Fruit fly (Drosophila melanogaster) whole organism, embryonic: ENCODE data around the gene Ptp10D.

Experiments
- Ada2b ChIP-seq: fragments of 200-800 bp; sonication (Bioruptor generic); IDR thresholded peaks from 2 replicates; pipeline ENCODE4 v1.3.6; 2022; ENCODE audit warnings: missing biosample characterization, missing genetic modification characterization
- Adf1 ChIP-seq: fragments of 200-800 bp; sonication (Bioruptor generic); IDR thresholded peaks from 2 replicates; pipeline ENCODE4 v1.3.6; 2022; ENCODE audit warnings: missing biosample characterization, missing genetic modification characterization
- CG12236 ChIP-seq: fragments of 200-800 bp; sonication (Bioruptor generic); optimal IDR thresholded peaks from 2 replicates; lab custom pipeline; 2016; ENCODE audit warnings: missing biosample characterization, missing genetic modification characterization
- CG12299 ChIP-seq: fragments of 200-800 bp; sonication (Bioruptor generic); optimal IDR thresholded peaks from 2 replicates; lab custom pipeline; 2018; ENCODE audit warnings: missing biosample characterization, mild to moderate bottlenecking, missing genetic modification characterization
- CG14860 ChIP-seq: fragments of 200-800 bp; sonication (Bioruptor generic); IDR thresholded peaks from 3 replicates; pipeline ENCODE4 v1.3.6; 2022; ENCODE audit warnings: missing biosample characterization, missing genetic modification characterization; ENCODE audit not compliant: partially characterized antibody
- CG15269 ChIP-seq: fragments of 200-800 bp; sonication (Bioruptor generic); optimal IDR thresholded peaks from 2 replicates; lab custom pipeline; 2018; ENCODE audit warnings: missing biosample characterization, mild to moderate bottlenecking, missing genetic modification characterization, moderate library complexity
- CG17328 ChIP-seq: fragments of 200-800 bp; sonication (Bioruptor generic); IDR thresholded peaks from 2 replicates; pipeline ENCODE4 v1.3.6; 2022; ENCODE audit warnings: missing biosample characterization, missing genetic modification characterization
- CG17359 ChIP-seq: fragments of 200-800 bp; sonication (Bioruptor generic); optimal IDR thresholded peaks from 3 replicates; lab custom pipeline; 2018; ENCODE audit warnings: missing biosample characterization, mild to moderate bottlenecking, missing genetic modification characterization, moderate library complexity
- CG17802 ChIP-seq: fragments of 200-800 bp; sonication (Bioruptor generic); optimal IDR thresholded peaks from 2 replicates; lab custom pipeline; 2018; ENCODE audit warnings: missing biosample characterization, mild to moderate bottlenecking, missing genetic modification characterization, moderate library complexity
- CG18011 ChIP-seq: fragments of 200-800 bp; sonication (Bioruptor generic); optimal IDR thresholded peaks from 2 replicates; lab custom pipeline; 2017; ENCODE audit warnings: missing biosample characterization, missing genetic modification characterization, mild to moderate bottlenecking, moderate library complexity, missing genotype
- CG18619 ChIP-seq: fragments of 200-800 bp; sonication (Bioruptor generic); optimal IDR thresholded peaks from 3 replicates; lab custom pipeline; 2017; ENCODE audit warnings: missing biosample characterization, mild to moderate bottlenecking, missing genetic modification characterization
- CG2120 ChIP-seq: fragments of 200-800 bp; sonication (Bioruptor generic); optimal IDR thresholded peaks from 3 replicates; lab custom pipeline; 2016; ENCODE audit warnings: missing biosample characterization, missing genetic modification characterization
- CG30403 ChIP-seq: fragments of 200-800 bp; sonication (Bioruptor generic); optimal IDR thresholded peaks from 3 replicates; lab custom pipeline; 2016; ENCODE audit warnings: missing biosample characterization, missing genetic modification characterization
- CG31388 ChIP-seq: fragments of 200-800 bp; sonication (Bioruptor generic); optimal IDR thresholded peaks from 2 replicates; lab custom pipeline; 2016; ENCODE audit warnings: missing biosample characterization, missing genetic modification characterization
- CG3407 ChIP-seq: fragments of 200-800 bp; sonication (Bioruptor generic); optimal IDR thresholded peaks from 2 replicates; lab custom pipeline; 2018; ENCODE audit warnings: missing biosample characterization, mild to moderate bottlenecking, missing genetic modification characterization
- CG34376 ChIP-seq: fragments of 200-800 bp; sonication (Bioruptor generic); optimal IDR thresholded peaks from 2 replicates; lab custom pipeline; 2018; ENCODE audit warnings: missing biosample characterization, mild to moderate bottlenecking, missing genetic modification characterization
- CG4820 ChIP-seq: fragments of 200-800 bp; sonication (Bioruptor generic); optimal IDR thresholded peaks from 3 replicates; lab custom pipeline; 2016; ENCODE audit warnings: missing biosample characterization, missing genetic modification characterization
- CG4854 ChIP-seq: fragments of 200-800 bp; sonication (Bioruptor generic); optimal IDR thresholded peaks from 2 replicates; lab custom pipeline; 2016; ENCODE audit warnings: missing biosample characterization, missing genetic modification characterization, inconsistent platforms
- CG9876 ChIP-seq: fragments of 200-800 bp; sonication (Bioruptor generic); optimal IDR thresholded peaks from 2 replicates; lab custom pipeline; 2016; ENCODE audit warnings: missing biosample characterization, missing genetic modification characterization
- Dip3 ChIP-seq: fragments of 200-800 bp; sonication (Bioruptor generic); optimal IDR thresholded peaks from 3 replicates; lab custom pipeline; 2016; ENCODE audit warnings: missing biosample characterization, missing genetic modification characterization
- HLH4C ChIP-seq: fragments of 200-800 bp; sonication (Bioruptor generic); IDR thresholded peaks from 3 replicates; pipeline ENCODE4 v1.3.6; 2022; ENCODE audit warnings: missing biosample characterization, missing genetic modification characterization; ENCODE audit not compliant: partially characterized antibody
- Hsf ChIP-seq: fragments of 200-800 bp; sonication (Bioruptor generic); optimal IDR thresholded peaks from 3 replicates; lab custom pipeline; 2016; ENCODE audit warnings: missing biosample characterization, missing genetic modification characterization
- Jarid2 ChIP-seq: fragments of 200-800 bp; sonication (Bioruptor generic); optimal IDR thresholded peaks from 3 replicates; lab custom pipeline; 2017; ENCODE audit warnings: mild to moderate bottlenecking, missing biosample characterization, missing genetic modification reagents, missing genetic modification characterization
- Mad ChIP-seq: fragments of 200-800 bp; sonication (Bioruptor generic); optimal IDR thresholded peaks from 2 replicates; lab custom pipeline; 2016; ENCODE audit warnings: missing biosample characterization, missing genetic modification characterization
- Optix ChIP-seq: fragments of 200-800 bp; sonication (Bioruptor generic); IDR thresholded peaks from 3 replicates; pipeline ENCODE4 v1.3.6; 2022; ENCODE audit warnings: missing biosample characterization, missing genetic modification characterization
- PHDP ChIP-seq: fragments of 200-800 bp; sonication (Bioruptor generic); optimal IDR thresholded peaks from 3 replicates; lab custom pipeline; 2018; ENCODE audit warnings: missing biosample characterization, mild to moderate bottlenecking, missing genetic modification characterization, moderate library complexity
- Ptx1 ChIP-seq: fragments of 200-800 bp; sonication (Bioruptor generic); IDR thresholded peaks from 2 replicates; pipeline ENCODE4 v1.3.6; 2022; ENCODE audit warnings: missing biosample characterization, missing genetic modification characterization
- Sin3A ChIP-seq: fragments of >200 bp; optimal IDR thresholded peaks from 2 replicates; lab custom pipeline; 2018
- Six4 ChIP-seq: fragments of 200-800 bp; sonication (Bioruptor generic); optimal IDR thresholded peaks from 2 replicates; lab custom pipeline; 2016; ENCODE audit warnings: missing biosample characterization, missing genetic modification characterization
- Stat92E ChIP-seq, 3 experiments: fragments of >200 bp in 2 of 3; fragments of 200-800 bp in 1 of 3; sonication (Bioruptor generic) in 1 of 3; optimal IDR thresholded peaks; 2 replicates each; lab custom pipeline; 2017 to 2019; ENCODE audit warnings: missing biosample characterization in 3 of 3, missing genetic modification characterization in 3 of 3, mild to moderate bottlenecking in 1 of 3, moderate library complexity in 1 of 3
- Trl ChIP-seq, 3 experiments: fragments of >200 bp in 2 of 3; fragments of 200-800 bp in 1 of 3; sonication (Bioruptor generic) in 1 of 3; optimal IDR thresholded peaks; 2 replicates in 1 of 3; 3 replicates in 2 of 3; lab custom pipeline; 2016 to 2017; ENCODE audit warnings: missing biosample characterization in 1 of 3, missing genetic modification characterization in 1 of 3
- cad ChIP-seq: fragments of >200 bp; optimal IDR thresholded peaks from 2 replicates; lab custom pipeline; 2017; ENCODE audit warnings: missing biosample characterization, missing genetic modification characterization
- chinmo ChIP-seq: fragments of 200-800 bp; sonication (Bioruptor generic); IDR thresholded peaks from 4 replicates; pipeline ENCODE4 v1.3.6; 2022; ENCODE audit warnings: missing biosample characterization, missing genetic modification characterization; ENCODE audit not compliant: partially characterized antibody
- corto ChIP-seq: fragments of 200-800 bp; sonication (Bioruptor generic); optimal IDR thresholded peaks from 2 replicates; lab custom pipeline; 2016; ENCODE audit warnings: missing biosample characterization, mild to moderate bottlenecking, missing genetic modification characterization, moderate library complexity
- da ChIP-seq: fragments of 200-800 bp; sonication (Bioruptor generic); optimal IDR thresholded peaks from 2 replicates; lab custom pipeline; 2016; ENCODE audit warnings: missing biosample characterization, missing genetic modification characterization
- en ChIP-seq: fragments of 200-800 bp; sonication (Bioruptor generic); optimal IDR thresholded peaks from 2 replicates; lab custom pipeline; 2016; ENCODE audit warnings: missing biosample characterization, missing genetic modification characterization
- esg ChIP-seq: fragments of 200-800 bp; sonication (Bioruptor generic); conservative IDR thresholded peaks from 2 replicates; pipeline ENCODE4 v1.3.6; 2022; ENCODE audit warnings: missing biosample characterization, missing genetic modification characterization
- eyg ChIP-seq: fragments of 200-800 bp; sonication (Bioruptor generic); optimal IDR thresholded peaks from 3 replicates; lab custom pipeline; 2016; ENCODE audit warnings: missing biosample characterization, missing genetic modification characterization
- gfzf ChIP-seq: fragments of 200-800 bp; sonication (Bioruptor generic); optimal IDR thresholded peaks from 2 replicates; lab custom pipeline; 2016; ENCODE audit warnings: missing biosample characterization, mild to moderate bottlenecking, missing genetic modification characterization, moderate library complexity
- gt ChIP-seq: fragments of 200-800 bp; sonication (Bioruptor generic); IDR thresholded peaks from 2 replicates; pipeline ENCODE4 v1.3.6; 2022; ENCODE audit warnings: missing biosample characterization, missing genetic modification characterization
- oc ChIP-seq: fragments of 200-800 bp; sonication (Bioruptor generic); optimal IDR thresholded peaks from 2 replicates; lab custom pipeline; 2018; ENCODE audit warnings: missing biosample characterization, mild to moderate bottlenecking, missing genetic modification characterization, moderate library complexity
- peb ChIP-seq: fragments of 200-800 bp; sonication (Bioruptor generic); IDR thresholded peaks from 2 replicates; pipeline ENCODE4 v1.3.6; 2022; ENCODE audit warnings: missing biosample characterization, missing genetic modification characterization
- pho ChIP-seq: fragments of 200-800 bp; sonication (Bioruptor generic); optimal IDR thresholded peaks from 2 replicates; lab custom pipeline; 2016; ENCODE audit warnings: missing biosample characterization, missing genetic modification characterization
- psq ChIP-seq: fragments of 200-800 bp; sonication (Bioruptor generic); optimal IDR thresholded peaks from 2 replicates; lab custom pipeline; 2017; ENCODE audit warnings: missing biosample characterization, missing genetic modification characterization
- pzg ChIP-seq: fragments of 200-800 bp; sonication (Bioruptor generic); optimal IDR thresholded peaks from 3 replicates; lab custom pipeline; 2018; ENCODE audit warnings: missing biosample characterization, mild to moderate bottlenecking, missing genetic modification characterization, moderate library complexity
- scrt ChIP-seq: fragments of 200-800 bp; sonication (Bioruptor generic); optimal IDR thresholded peaks from 2 replicates; lab custom pipeline; 2018; ENCODE audit warnings: missing biosample characterization, mild to moderate bottlenecking, missing genetic modification characterization, moderate library complexity
- sisA ChIP-seq: fragments of 200-800 bp; sonication (Bioruptor generic); IDR thresholded peaks from 2 replicates; pipeline ENCODE4 v1.3.6; 2022; ENCODE audit warnings: missing biosample characterization, missing genetic modification characterization
- slbo ChIP-seq: fragments of 200-800 bp; sonication (Bioruptor generic); IDR thresholded peaks from 2 replicates; pipeline ENCODE4 v1.3.6; 2022; ENCODE audit warnings: missing biosample characterization, missing genetic modification characterization
- slou ChIP-seq: fragments of 200-800 bp; sonication (Bioruptor generic); optimal IDR thresholded peaks from 3 replicates; lab custom pipeline; 2016; ENCODE audit warnings: missing biosample characterization, missing genetic modification characterization

The Ptp10D gene

DNA sequence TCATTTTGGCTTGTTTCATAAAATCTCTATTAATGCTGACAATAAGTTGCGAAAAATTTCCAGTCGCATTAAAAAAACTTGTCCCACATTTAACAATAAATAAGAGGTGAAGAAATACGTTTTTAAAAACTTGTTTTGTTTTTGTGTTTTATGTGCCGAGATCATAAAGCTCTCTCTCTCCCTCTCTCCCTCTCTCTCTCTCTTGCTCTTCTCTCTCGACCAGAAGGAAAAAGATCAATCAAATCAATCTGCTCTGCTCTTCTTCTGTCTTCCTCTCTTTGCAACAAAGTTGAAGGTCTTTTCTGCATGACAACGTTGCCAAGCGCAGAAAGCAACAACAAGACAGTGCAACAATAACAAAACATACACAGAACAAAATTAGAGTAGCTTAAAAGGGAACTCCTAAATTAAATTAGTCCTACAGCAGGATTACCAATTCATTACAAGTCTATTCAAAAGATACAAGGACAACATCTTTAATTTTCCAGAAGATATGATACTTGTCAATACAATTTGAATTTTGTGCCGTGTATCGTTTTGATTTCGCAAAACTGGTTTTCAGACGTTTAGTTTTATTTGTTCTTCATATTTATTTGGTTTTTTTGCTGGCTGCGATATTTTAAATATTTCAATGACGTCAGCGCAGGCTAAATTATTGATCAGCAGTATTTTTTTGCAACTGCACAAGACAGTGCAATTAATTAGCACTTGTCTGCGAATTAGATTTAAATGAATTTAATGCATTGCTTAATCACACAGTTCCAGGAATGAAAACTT lies 1.0 kb downstream of the Ptp10D start (continued):
- TF ChIP-seq CG18619 (GFP tag; lab: Kevin White, UChicago) (peak; percentile 59), Six4 (GFP tag; lab: Kevin White, UChicago) (peak; percentile 63), chinmo (GFP tag; lab: Robert Waterston, UW) (peak; percentile 78; the same call in 2 of the 4 replicates), CG3407 (GFP tag; lab: Kevin White, UChicago) (no peak), CG17359 (peak; percentile 72), slou (GFP tag; lab: Kevin White, UChicago) (peak; percentile 40), CG15269 (peak; percentile 90), esg (GFP tag; lab: Robert Waterston, UW) (peak; percentile 57), sisA (peak; percentile 77), CG30403 (GFP tag; lab: Kevin White, UChicago) (peak; percentile 79), Jarid2 (GFP tag; lab: Kevin White, UChicago) (no peak), Ada2b (GFP tag; lab: Robert Waterston, UW) (peak; percentile 87), gfzf (GFP tag; lab: Kevin White, UChicago) (no peak), peb (GFP tag; lab: Robert Waterston, UW) (peak; percentile 44; the same call in 1 of the 2 replicates), gt (GFP tag; lab: Robert Waterston, UW) (no peak), Ptx1 (peak; percentile 83), eyg (peak; percentile 60), slbo (GFP tag; lab: Robert Waterston, UW) (peak; percentile 90), CG34376 (GFP tag; lab: Kevin White, UChicago) (peak; percentile 21), da (no peak), Dip3 (peak; percentile 80), CG4854 (GFP tag; lab: Kevin White, UChicago) (peak; percentile 71), pzg (GFP tag; lab: Kevin White, UChicago) (no peak), Optix (GFP tag; lab: Robert Waterston, UW) (no peak), scrt (peak; percentile 56), Trl (optimal IDR thresholded peaks at IDR 0.05; lab: Kevin White, UChicago) (peak; percentile 78 to 93), Trl (GFP tag; optimal IDR thresholded peaks at IDR 0.05; lab: Kevin White, UChicago) (peak; percentile 23), CG12236 (GFP tag; lab: Kevin White, UChicago) (peak; percentile 49), CG17802 (tag; lab: Kevin White, UChicago) (no peak), cad (GFP tag; lab: Kevin White, UChicago) (no peak), CG9876 (peak; percentile 36), CG14860 (no peak), en (GFP tag; lab: Kevin White, UChicago) (peak; percentile 47), Hsf (GFP tag; lab: Kevin White, UChicago) (peak; percentile 75), HLH4C (GFP tag; lab: Robert Waterston, UW) (no peak), CG2120 (GFP tag; lab: Kevin White, UChicago) (peak; percentile 81), oc (tag; lab: Kevin White, UChicago) (peak; percentile 11), psq (GFP tag; lab: Kevin White, UChicago) (no peak), CG17328 (peak; percentile 73), CG12299 (tag; lab: Kevin White, UChicago) (peak; percentile 45), CG18011 (GFP tag; lab: Kevin White, UChicago) (no peak), CG4820 (GFP tag; lab: Kevin White, UChicago) (peak; percentile 55), pho (GFP tag; lab: Kevin White, UChicago) (peak; percentile 68), Mad (GFP tag; lab: Kevin White, UChicago) (peak; percentile 53), PHDP (tag; lab: Kevin White, UChicago) (peak; percentile 75), Adf1 (GFP tag; lab: Robert Waterston, UW) (no peak), corto (GFP tag; lab: Kevin White, UChicago) (peak; percentile 85), Sin3A (no peak), Stat92E (GFP tag; optimal IDR thresholded peaks at IDR 0.05; lab: Kevin White, UChicago) (no peak), CG31388 (GFP tag; lab: Kevin White, UChicago) (no peak)
